Worm (Caenorhabditis elegans) whole organism, midembryonic: ENCODE measurements around the gene Y37H2A.14.
A peak's percentile ranks its signal among the peaks of the same experiment; 100 is the strongest.

Source experiments
- T22C8.4 ChIP-seq: fragments of 200-800 bp; sonication (Bioruptor generic); IDR thresholded peaks from 2 replicates; pipeline ENCODE4 v1.3.6; 2022; ENCODE audit warnings: missing genetic modification characterization, missing compliant biosample characterization
- cog-1 ChIP-seq: sonication (generic microtip); optimal IDR thresholded peaks from 2 replicates; lab custom pipeline; 2016; ENCODE audit warnings: missing genetic modification characterization, missing compliant biosample characterization
- flt-1 ChIP-seq: fragments of 200-800 bp; sonication (Bioruptor generic); IDR thresholded peaks from 2 replicates; pipeline ENCODE4 v1.3.6; 2022; ENCODE audit warnings: missing genetic modification characterization, missing compliant biosample characterization
- klf-2 ChIP-seq: fragments of 200-800 bp; sonication (Bioruptor generic); conservative IDR thresholded peaks from 2 replicates; pipeline ENCODE4 v1.3.6; 2022; ENCODE audit warnings: missing genetic modification reagents, missing genetic modification characterization, missing compliant biosample characterization
- med-1 ChIP-seq: sonication (generic microtip); optimal IDR thresholded peaks from 2 replicates; lab custom pipeline; 2017; ENCODE audit warnings: missing genetic modification characterization, mild to moderate bottlenecking, missing compliant biosample characterization, antibody characterized with exemption, missing genetic modification reagents; ENCODE audit not compliant: insufficient read depth
- ref-1 ChIP-seq: fragments of 200-800 bp; sonication (Bioruptor generic); conservative IDR thresholded peaks from 2 replicates; pipeline ENCODE4 v1.3.6; 2022; ENCODE audit warnings: missing genetic modification reagents, missing genetic modification characterization, missing compliant biosample characterization
- tab-1 ChIP-seq: fragments of 200-800 bp; sonication (Bioruptor generic); IDR thresholded peaks from 2 replicates; pipeline ENCODE4 v1.3.6; 2022; ENCODE audit warnings: missing genetic modification characterization, missing compliant biosample characterization
- ztf-23 ChIP-seq: fragments of 200-800 bp; sonication (Bioruptor generic); IDR thresholded peaks from 2 replicates; pipeline ENCODE4 v1.3.6; 2022; ENCODE audit warnings: missing genetic modification reagents, missing genetic modification characterization, missing compliant biosample characterization
- ztf-29 ChIP-seq: fragments of 200-800 bp; sonication (Bioruptor generic); IDR thresholded peaks from 2 replicates; pipeline ENCODE4 v1.3.6; 2022; ENCODE audit warnings: missing genetic modification reagents, missing genetic modification characterization, missing compliant biosample characterization

The Y37H2A.14 gene

ce11 chrV:18129663-18130272 is 13.8 kb upstream of the Y37H2A.14 start:
- peak; percentile 82 for TF ChIP-seq T22C8.4 (GFP tag; lab: Robert Waterston, UW)

- TF ChIP-seq cog-1 (tag; lab: Kevin White, UChicago) (no peak), ztf-23 (GFP tag; lab: Robert Waterston, UW) (no peak), med-1 (GFP tag; lab: Kevin White, UChicago) (no peak), klf-2 (no peak), flt-1 (GFP tag; lab: Robert Waterston, UW) (no peak), ref-1 (GFP tag; lab: Robert Waterston, UW) (no peak), ztf-29 (GFP tag; lab: Robert Waterston, UW) (no peak), tab-1 (GFP tag; lab: Robert Waterston, UW) (no peak), T22C8.4 (GFP tag; lab: Robert Waterston, UW) (no peak)
Measured at ce11 chrV:18131049-18131448, 12.5 kb upstream of the Y37H2A.14 start, which contains the start of gene Y37H2A.12. Gene Y37H2A.12, minus strand, starts transcription at chrV:18131129.

- TF ChIP-seq ref-1 (GFP tag; lab: Robert Waterston, UW) (no peak), ztf-23 (GFP tag; lab: Robert Waterston, UW) (no peak), T22C8.4 (GFP tag; lab: Robert Waterston, UW) (no peak), med-1 (GFP tag; lab: Kevin White, UChicago) (no peak), tab-1 (GFP tag; lab: Robert Waterston, UW) (no peak), flt-1 (GFP tag; lab: Robert Waterston, UW) (no peak), klf-2 (no peak), cog-1 (tag; lab: Kevin White, UChicago) (no peak), ztf-29 (GFP tag; lab: Robert Waterston, UW) (no peak)
Measured at ce11 chrV:18133177-18133576, 10.4 kb upstream of the Y37H2A.14 start, which contains the start of gene Y37H2A.18. Gene Y37H2A.18, minus strand, starts transcription at chrV:18133277.

ce11 chrV:18134378-18134777 is 9.2 kb upstream of the Y37H2A.14 start, which contains the start of gene Y37H2A.7:
Gene Y37H2A.7, minus strand, starts transcription at chrV:18134478.
- TF ChIP-seq cog-1 (tag; lab: Kevin White, UChicago): no peak
- TF ChIP-seq ref-1 (GFP tag; lab: Robert Waterston, UW): no peak
- no peak for TF ChIP-seq flt-1 (GFP tag; lab: Robert Waterston, UW)
- TF ChIP-seq med-1 (GFP tag; lab: Kevin White, UChicago): no peak
- TF ChIP-seq ztf-29 (GFP tag; lab: Robert Waterston, UW): no peak
- TF ChIP-seq T22C8.4 (GFP tag; lab: Robert Waterston, UW): no peak
- no peak for TF ChIP-seq ztf-23 (GFP tag; lab: Robert Waterston, UW)
- no peak for TF ChIP-seq tab-1 (GFP tag; lab: Robert Waterston, UW)
- no peak for TF ChIP-seq klf-2

- TF ChIP-seq klf-2 (no peak), tab-1 (GFP tag; lab: Robert Waterston, UW) (no peak), flt-1 (GFP tag; lab: Robert Waterston, UW) (no peak), med-1 (GFP tag; lab: Kevin White, UChicago) (no peak), ztf-29 (GFP tag; lab: Robert Waterston, UW) (no peak), ref-1 (GFP tag; lab: Robert Waterston, UW) (no peak), T22C8.4 (GFP tag; lab: Robert Waterston, UW) (no peak), cog-1 (tag; lab: Kevin White, UChicago) (no peak), ztf-23 (GFP tag; lab: Robert Waterston, UW) (no peak)
Measured at ce11 chrV:18137679-18138078, 5.9 kb upstream of the Y37H2A.14 start.

ce11 chrV:18138695-18139094 is 4.8 kb upstream of the Y37H2A.14 start, which contains the start of gene Y37H2A.10:
Gene Y37H2A.10, plus strand, starts transcription at chrV:18138995.
- TF ChIP-seq ref-1 (GFP tag; lab: Robert Waterston, UW) (no peak), med-1 (GFP tag; lab: Kevin White, UChicago) (no peak), ztf-29 (GFP tag; lab: Robert Waterston, UW) (no peak), klf-2 (no peak), cog-1 (tag; lab: Kevin White, UChicago) (no peak), ztf-23 (GFP tag; lab: Robert Waterston, UW) (no peak), tab-1 (GFP tag; lab: Robert Waterston, UW) (no peak)

ce11 chrV:18141161-18141560 is 2.4 kb upstream of the Y37H2A.14 start, which contains the start of gene Y37H2A.11:
Gene Y37H2A.11, plus strand, starts transcription at chrV:18141461.
- TF ChIP-seq klf-2 (no peak), ztf-29 (GFP tag; lab: Robert Waterston, UW) (no peak), med-1 (GFP tag; lab: Kevin White, UChicago) (no peak), T22C8.4 (GFP tag; lab: Robert Waterston, UW) (no peak), ztf-23 (GFP tag; lab: Robert Waterston, UW) (no peak), tab-1 (GFP tag; lab: Robert Waterston, UW) (no peak), flt-1 (GFP tag; lab: Robert Waterston, UW) (no peak), ref-1 (GFP tag; lab: Robert Waterston, UW) (no peak), cog-1 (tag; lab: Kevin White, UChicago) (no peak)

ce11 chrV:18142549-18142948 is 996 bp upstream of the Y37H2A.14 start, which contains the start of gene Y37H2A.13:
Gene Y37H2A.13, plus strand, starts transcription at chrV:18142849.
- TF ChIP-seq ztf-29 (GFP tag; lab: Robert Waterston, UW) (no peak), med-1 (GFP tag; lab: Kevin White, UChicago) (no peak), T22C8.4 (GFP tag; lab: Robert Waterston, UW) (no peak), ztf-23 (GFP tag; lab: Robert Waterston, UW) (no peak), cog-1 (tag; lab: Kevin White, UChicago) (no peak)

- TF ChIP-seq ztf-29 (GFP tag; lab: Robert Waterston, UW) (no peak), ref-1 (GFP tag; lab: Robert Waterston, UW) (no peak), tab-1 (GFP tag; lab: Robert Waterston, UW) (no peak), ztf-23 (GFP tag; lab: Robert Waterston, UW) (no peak), med-1 (GFP tag; lab: Kevin White, UChicago) (no peak), cog-1 (tag; lab: Kevin White, UChicago) (no peak), T22C8.4 (GFP tag; lab: Robert Waterston, UW) (no peak), flt-1 (GFP tag; lab: Robert Waterston, UW) (no peak), klf-2 (no peak)
Measured at ce11 chrV:18144442-18144841, 897 bp downstream of the Y37H2A.14 start.
